Worm (Caenorhabditis elegans): ENCODE measurements around the gene D2063.1.

- no peak for TF ChIP-seq T22C8.4 (GFP tag; IDR thresholded peaks at IDR 0.05)
- no peak for TF ChIP-seq flt-1 (GFP tag; IDR thresholded peaks at IDR 0.05)
- TF ChIP-seq tab-1 (GFP tag; IDR thresholded peaks at IDR 0.05) = no peak
- TF ChIP-seq cog-1 (tag; optimal IDR thresholded peaks at IDR 0.05) = no peak
- no peak for TF ChIP-seq ref-1 (GFP tag; conservative IDR thresholded peaks at IDR 0.05)
These were observed 43.6 kb downstream of the D2063.1 start for ce11 chrV:4370515-4370914.
